Fruit fly (Drosophila melanogaster) ovary, adult (tissue): Measurements from ENCODE around the gene Sox21a.

Source experiments
- CG17801 ChIP-seq: fragments of 200-800 bp; optimal IDR thresholded peaks from 2 replicates; lab custom pipeline; 2019; ENCODE audit warnings: missing biosample characterization, mild to moderate bottlenecking, missing genetic modification characterization, moderate library complexity; ENCODE audit not compliant: partially characterized antibody

Sox21a gene

DNA sequence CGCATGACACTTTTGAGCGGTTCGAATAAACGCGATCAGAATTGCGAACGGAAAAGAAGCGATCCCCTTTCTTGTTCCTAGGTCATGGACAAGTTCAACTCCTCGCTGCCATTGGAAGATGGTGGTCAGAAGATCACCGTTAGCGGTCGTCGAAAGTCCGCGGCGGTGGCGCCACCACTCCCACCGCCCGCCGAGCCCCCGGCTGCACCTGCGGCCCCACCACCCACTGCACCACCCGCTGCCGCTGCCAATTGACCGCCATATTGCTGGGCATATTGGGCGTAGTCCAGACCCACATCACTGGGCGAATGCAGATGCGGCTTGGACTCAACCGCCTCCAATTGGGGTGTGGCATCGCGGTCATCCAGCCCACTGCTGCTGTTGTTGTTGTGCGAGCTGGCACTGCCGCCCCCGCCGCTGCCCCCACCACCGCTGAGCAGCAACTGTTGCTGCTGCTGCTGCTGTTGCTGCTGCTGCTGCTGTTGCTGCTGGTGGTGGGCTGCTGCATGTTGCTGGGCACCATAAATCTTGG lies 5.0 kb upstream of the Sox21a start:
- TF ChIP-seq CG17801: no peak

DNA sequence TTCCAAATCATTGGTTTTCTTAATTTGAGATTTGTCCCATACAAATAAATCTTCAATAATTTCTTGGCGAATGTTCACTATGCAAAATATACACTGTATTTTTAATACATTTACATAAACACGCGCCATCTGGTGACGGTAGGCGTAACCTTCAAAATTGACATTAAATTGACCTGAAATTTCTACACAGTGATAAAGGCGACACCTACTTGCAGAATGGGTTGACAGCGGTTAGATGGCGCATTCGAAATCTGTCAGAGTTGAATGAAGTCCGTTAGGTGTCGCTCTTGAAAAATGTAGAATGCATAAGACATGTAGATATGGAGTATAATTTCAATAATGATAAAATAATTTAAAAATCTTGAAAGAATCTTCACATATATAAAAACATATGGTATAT lies 3.5 kb upstream of the Sox21a start:
- TF ChIP-seq CG17801: no peak

DNA sequence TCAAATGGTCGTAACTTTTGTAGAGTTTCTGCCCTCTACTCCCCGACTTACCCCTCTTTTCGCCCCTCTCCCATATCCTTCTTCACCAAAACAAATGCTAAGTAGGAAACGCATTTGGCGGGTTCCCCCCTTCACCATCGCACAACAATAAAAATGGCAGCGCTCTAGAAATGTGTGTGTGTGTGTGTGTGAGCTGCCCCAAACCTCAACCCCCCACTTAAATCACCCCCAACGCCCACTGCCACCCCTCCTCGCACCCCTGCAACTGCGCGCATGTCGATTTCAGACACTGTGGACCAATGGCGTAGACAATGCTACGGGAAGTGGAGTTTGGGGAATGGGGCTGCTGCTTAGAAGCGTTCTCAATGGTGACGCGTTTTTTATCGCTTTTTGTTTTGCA lies 1.9 kb upstream of the Sox21a start:
- TF ChIP-seq CG17801: no peak

- no peak for TF ChIP-seq CG17801
Observed at dm6 chr3L:14104988-14105387, 2.9 kb downstream of the Sox21a start.

DNA sequence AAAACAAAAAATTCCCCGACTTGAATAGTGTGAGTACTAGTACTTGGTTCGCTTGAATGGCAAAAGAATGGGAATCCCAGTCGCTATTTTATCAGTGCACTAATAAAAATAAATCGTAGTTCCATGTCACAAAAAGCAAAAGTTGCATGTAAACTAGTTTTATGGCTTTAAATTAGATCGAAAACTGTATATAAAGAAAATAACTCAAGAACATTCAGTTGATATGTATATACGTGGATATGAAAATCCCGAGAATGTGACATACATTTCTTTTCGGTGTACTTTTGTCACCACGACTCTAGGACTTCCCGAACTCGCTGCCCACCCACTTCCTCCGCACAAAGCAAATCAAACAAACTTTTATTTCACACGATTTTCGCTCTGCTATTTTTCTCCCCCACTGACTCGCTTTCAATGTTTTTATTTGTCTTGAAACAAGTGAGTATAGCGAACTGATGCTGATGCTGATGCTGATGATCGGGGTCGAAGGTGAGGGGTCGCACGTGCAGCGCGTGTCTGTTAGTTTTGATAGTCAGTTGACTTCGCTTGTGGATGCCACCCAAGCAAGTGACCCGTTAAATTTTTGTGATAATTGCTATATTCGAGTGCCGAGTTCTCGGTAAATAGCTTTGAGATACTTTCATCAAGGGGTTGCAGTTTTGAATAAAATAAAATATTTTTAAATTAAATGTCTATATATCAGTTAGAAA lies 6.3 kb downstream of the Sox21a start:
- no peak for TF ChIP-seq CG17801

DNA sequence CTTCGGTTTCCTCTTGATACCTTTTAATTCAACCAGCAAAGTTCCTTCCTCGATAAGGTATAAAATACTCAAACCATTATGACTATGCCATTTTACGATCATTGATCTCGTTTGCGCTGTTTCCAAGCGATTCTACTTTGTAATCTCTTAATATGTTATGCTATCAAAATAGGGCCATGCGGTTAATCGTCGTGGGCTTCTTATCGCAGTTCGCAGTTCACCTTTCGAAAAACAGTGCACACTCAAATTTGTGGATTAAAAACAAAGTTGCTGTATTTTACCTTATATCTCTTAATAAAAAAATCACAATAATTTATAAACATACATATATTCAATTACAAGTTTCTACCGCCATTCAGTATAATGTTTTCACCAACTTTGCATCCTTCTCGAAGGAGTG lies 7.9 kb downstream of the Sox21a start:
- TF ChIP-seq CG17801: no peak

DNA sequence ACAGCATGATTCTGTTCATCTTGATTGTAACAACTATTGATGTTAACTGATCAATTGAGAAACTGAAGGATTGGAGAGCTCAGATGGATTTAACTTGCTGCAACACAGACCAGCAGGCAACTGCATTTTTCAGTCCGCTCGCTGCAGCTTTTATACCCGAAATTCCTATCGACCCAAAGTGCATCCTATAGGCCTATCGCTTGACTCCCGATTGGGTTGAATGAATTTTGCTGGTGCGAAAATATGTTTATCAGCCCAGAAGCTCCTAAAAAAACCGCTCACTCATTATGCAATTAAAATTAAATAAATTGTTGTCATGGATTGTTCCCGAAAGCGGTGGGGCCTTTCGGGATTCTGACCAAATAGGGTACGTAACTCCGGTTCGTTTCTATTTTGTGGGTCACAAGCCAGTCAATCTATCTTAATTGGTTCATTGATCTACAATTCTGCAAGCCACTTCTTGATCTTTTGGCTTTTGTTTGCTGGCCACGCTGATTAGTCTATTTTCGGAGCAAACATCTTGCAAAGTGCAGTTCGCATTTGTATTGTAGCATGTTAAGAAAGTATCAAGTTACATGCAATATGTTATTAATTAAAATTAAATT lies 9.9 kb downstream of the Sox21a start, which contains the start of gene Fbp1:
TSS of gene Fbp1 (minus strand) at position 113 of the 605 bp plus-strand sequence.
- TF ChIP-seq CG17801: no peak

- no peak for TF ChIP-seq CG17801
Observed at dm6 chr3L:14089516-14089915, 18.4 kb downstream of the Sox21a start.

dm6 chr3L:14089010-14089409 lies 18.9 kb downstream of the Sox21a start:
- TF ChIP-seq CG17801: no peak

DNA sequence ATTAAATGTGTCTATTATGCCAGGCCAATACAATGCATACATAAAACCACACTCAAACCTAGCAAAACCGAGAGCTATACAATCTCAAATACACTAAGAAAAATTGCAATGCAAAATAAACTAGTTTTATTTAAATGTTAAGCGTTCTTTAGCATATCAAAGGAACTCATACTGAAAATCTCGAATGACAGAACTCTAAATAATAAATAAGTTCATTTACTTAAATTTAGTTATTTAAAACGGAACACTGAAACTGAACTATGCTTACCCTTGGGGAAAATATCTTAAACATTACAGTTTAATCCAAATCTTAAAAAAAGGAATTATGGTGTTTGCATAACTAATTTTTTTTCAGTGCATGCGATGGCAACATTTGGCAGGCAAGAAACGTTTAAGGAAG lies 21.7 kb downstream of the Sox21a start:
- TF ChIP-seq CG17801: no peak

DNA sequence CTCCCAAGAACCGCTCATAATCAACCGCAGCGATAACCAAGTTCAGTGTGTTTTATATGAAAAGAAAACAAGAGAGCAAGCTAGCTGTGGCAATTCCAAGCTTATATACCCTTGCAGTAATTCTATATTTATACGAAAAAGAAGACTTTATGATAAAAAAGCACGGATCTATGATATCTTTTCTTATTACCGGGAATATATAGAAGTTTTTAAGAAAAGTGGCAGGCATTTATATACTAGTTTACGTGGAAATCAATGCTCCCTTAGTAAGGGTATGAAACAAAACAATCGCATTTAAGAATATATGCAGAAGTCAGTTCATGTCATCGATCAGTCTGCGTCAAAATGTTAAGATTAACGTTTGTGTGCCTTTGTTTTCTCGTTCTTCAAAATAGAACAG lies 24.6 kb downstream of the Sox21a start, which contains the start of gene CG8100:
TSS of gene CG8100 (plus strand) at position 333 of the 400 bp plus-strand sequence.
- no peak for TF ChIP-seq CG17801

DNA sequence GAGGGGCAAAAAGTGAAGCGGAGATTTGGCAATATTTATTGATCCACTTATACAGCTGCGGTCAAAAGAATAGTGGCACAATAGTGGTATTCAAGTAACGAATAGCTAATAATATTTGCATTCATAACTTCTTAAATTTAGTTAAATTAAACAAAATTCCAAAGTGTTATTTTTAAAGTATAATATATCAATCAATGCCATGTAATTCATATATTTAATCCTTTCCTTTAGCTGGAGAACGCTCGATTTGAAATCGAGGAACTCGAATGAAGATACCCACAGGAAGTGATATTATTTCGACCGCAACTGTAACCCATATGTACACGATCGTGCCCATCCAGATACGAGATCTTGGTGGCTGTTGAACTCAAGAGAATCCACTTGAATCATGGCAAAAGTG lies 28.7 kb downstream of the Sox21a start:
- no peak for TF ChIP-seq CG17801

DNA sequence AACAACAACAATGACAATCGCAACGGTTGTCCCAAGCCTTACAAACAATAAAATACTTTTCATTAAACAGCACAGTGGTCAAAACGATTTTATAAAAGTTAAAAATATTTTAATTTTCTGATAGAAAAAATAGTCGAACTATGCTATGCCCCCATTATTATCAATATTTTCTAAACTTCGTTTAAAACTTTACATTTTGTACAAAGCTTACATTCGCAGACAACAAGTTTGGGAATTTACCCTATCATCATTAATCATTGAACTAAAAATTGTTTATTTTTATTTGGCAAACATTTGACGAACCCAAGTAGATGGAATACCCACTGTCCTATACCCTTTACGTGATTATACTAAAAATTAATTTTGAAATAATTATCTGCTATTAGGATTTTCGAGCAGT lies 29.7 kb downstream of the Sox21a start:
- TF ChIP-seq CG17801: no peak

- TF ChIP-seq CG17801: no peak
Observed at dm6 chr3L:14076559-14076958, 31.4 kb downstream of the Sox21a start.

dm6 chr3L:14075472-14075871 lies 32.4 kb downstream of the Sox21a start, which contains the start of gene btl:
TSS of gene btl (plus strand) at chr3L:14075772.
- no peak for TF ChIP-seq CG17801

- TF ChIP-seq CG17801: peak; percentile 27
Observed at dm6 chr3L:14071621-14072020, 36.3 kb downstream of the Sox21a start, which contains the start of gene Pex1. TSS of gene Pex1 (plus strand) at chr3L:14071892.

DNA sequence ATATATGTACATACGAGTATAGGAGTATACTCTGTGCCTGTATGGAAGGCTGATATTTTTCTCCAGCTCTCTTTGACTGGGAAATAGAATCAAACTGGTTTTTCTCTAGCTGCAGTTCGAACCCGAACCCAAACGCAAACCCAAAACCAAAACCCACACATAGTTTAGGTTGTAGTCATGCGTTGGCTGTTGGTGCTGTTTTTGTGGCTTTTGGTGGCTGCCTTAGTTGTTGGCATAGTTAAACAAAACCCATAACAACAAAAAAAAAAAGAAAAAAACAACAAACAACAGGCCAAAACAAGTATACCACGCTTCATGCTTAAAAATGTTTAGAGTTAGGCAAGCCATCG lies 43.9 kb downstream of the Sox21a start:
- TF ChIP-seq CG17801: no peak
